Fruit fly (Drosophila melanogaster): ENCODE data around the gene Prosbeta7.

Gene Prosbeta7

DNA sequence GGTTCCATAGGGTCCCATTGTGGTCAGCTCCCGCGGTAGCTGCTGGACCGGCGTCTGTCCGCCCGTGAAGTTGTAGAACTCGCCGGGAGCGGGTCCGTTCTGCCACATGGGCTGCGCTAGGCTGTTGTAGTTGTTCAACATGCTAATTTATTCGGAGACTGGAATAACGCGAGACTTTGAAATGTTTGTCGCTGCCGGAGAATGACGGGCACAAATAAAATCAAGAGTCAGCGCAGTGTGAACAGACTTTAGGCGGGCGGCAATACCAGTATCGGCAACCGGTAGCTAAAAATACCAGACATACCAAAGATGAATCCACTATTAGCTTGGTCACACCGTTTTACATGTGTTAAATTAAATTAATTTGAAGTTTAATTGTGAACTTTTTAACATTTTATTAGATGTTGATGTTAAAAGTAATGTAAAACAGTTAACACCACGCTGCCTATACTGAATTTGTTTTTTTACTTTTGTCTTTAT, at the start of gene Prosbeta7:
Gene Prosbeta7 (minus strand): TSS at position 430 of the 480 bp plus-strand sequence.
- TF ChIP-seq pan (optimal IDR thresholded peaks at IDR 0.05): no peak
- no peak for TF ChIP-seq CG8478 (optimal IDR thresholded peaks at IDR 0.05)
- no peak for TF ChIP-seq Dll (optimal IDR thresholded peaks at IDR 0.05)
- TF ChIP-seq EcR (GFP tag; optimal IDR thresholded peaks at IDR 0.05): no peak
- no peak for TF ChIP-seq usp (GFP tag; optimal IDR thresholded peaks at IDR 0.05)
- TF ChIP-seq psq (optimal IDR thresholded peaks at IDR 0.05): no peak

DNA sequence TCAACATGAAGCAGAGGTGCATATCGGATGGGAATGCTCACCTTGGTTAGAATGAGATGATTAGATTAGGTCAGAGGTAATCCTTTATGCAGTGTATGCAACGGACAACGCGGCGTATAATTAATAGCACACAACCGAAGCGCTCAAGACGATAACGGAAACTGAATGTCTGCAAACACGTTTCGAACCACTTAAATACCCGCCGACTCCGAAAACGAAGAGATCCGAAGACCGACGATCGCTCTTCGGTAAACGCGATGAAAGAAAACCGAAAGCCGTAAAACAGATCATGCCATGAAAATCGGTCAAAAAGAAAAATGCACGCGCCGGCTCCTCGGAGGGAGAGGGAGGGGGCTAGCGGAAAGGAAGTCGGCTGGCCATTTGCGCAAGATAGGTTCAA, 45.8 kb upstream of the Prosbeta7 start, which contains the start of gene CG2663:
Gene CG2663 (minus strand): TSS at position 173 of the 400 bp plus-strand sequence.
- TF ChIP-seq pan (optimal IDR thresholded peaks at IDR 0.05) (no peak), CG8478 (optimal IDR thresholded peaks at IDR 0.05) (no peak), usp (GFP tag; optimal IDR thresholded peaks at IDR 0.05) (no peak), psq (optimal IDR thresholded peaks at IDR 0.05) (no peak), EcR (GFP tag; optimal IDR thresholded peaks at IDR 0.05) (no peak), Dll (optimal IDR thresholded peaks at IDR 0.05) (no peak)

DNA sequence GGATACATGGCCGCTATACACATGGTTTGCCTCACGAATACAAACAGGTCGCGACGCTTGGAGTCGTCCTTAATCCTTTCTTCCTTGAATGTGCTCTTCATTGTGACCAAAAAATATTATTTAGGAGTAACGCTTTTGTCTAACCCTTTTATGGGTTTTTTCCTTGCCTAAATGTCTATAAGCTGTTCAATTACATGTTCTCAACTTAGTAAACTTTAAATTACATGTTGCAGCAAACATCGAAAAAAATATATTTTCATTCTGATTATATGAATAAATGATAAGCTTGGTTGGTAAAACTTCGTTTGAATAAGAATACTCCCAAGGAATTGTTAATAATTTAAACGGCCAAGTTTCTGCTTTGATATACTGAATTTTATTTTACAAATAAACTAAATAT, 40.9 kb upstream of the Prosbeta7 start, which contains the start of gene Or83a:
Gene Or83a (minus strand): TSS at position 101 of the 400 bp plus-strand sequence.
- no peak for TF ChIP-seq pan (optimal IDR thresholded peaks at IDR 0.05)
- TF ChIP-seq usp (GFP tag; optimal IDR thresholded peaks at IDR 0.05): no peak
- TF ChIP-seq psq (optimal IDR thresholded peaks at IDR 0.05): no peak
- TF ChIP-seq EcR (GFP tag; optimal IDR thresholded peaks at IDR 0.05): no peak
- no peak for TF ChIP-seq Dll (optimal IDR thresholded peaks at IDR 0.05)
- TF ChIP-seq CG8478 (optimal IDR thresholded peaks at IDR 0.05): no peak

DNA sequence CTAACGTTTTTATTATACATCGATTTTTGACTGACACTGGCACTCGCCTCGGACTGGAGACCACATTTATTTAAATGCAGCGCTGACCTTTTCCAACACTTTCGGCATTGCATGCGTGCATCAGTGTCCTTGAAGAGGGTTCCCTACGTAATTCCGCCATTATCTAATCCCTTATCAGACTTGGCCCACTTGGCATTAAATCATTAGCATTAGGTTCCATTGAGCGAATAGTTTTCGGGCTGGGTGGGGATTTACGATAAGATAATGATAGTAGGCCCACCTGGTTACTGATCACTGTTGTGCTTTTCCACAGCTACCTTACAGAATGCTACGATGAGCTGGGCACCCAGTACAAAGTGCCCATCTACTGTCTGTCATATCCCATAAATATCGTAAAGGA, 37.0 kb upstream of the Prosbeta7 start:
- no peak for TF ChIP-seq CG8478 (optimal IDR thresholded peaks at IDR 0.05)

DNA sequence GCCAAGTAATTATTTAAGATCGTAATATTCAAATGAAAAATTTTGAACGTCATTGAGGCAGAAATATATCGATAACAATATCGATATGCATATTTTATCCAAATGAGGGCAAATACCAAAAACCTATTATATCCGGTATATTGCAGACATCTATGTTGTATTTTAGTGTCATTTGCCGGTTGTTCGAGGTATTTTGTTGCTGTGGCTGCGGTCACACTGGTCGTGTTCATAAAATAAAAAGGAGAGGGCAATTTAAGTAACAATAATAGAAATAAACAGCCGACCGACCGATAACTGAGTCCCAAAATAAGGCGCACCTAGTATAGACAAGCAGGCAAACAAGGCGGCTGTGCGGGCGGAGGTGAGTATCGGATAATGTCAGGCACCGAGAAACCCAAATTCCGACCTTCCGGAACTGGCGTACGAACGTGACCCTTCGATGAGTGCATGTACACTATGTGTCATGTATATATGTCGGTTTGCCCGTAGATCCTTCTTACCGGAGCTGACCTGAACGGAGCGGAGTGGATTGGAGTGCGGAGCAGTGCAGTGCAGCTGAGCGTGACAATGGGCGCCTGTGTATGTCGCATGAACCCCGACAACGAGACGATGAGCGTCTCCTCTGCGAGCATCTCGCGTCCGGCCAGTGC, 35.7 kb upstream of the Prosbeta7 start, which contains the start of gene CG1172:
Gene CG1172 (plus strand): TSS at position 181 of the 650 bp plus-strand sequence.
- TF ChIP-seq usp (GFP tag; optimal IDR thresholded peaks at IDR 0.05): no peak
- TF ChIP-seq CG8478 (optimal IDR thresholded peaks at IDR 0.05): no peak
- TF ChIP-seq EcR (GFP tag; optimal IDR thresholded peaks at IDR 0.05): no peak

DNA sequence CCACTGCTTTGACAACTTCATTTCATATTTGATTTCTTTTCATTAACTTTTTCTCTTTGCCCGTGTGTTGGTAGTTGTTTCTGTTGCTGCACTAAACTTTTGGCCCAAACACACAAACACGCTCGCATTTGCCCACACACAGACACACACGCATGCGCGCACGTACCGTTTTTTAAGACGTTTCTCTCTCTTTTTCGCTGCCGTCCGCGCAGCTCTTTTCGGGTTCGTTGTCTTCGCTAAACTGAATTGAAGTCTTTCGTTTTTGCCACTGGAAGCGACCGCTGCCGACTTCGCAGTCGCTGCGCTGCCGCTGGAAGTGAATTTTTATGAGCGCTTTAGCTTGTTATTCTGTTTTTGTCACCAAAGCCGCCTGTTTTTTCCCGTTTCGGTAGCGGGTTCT, 34.5 kb upstream of the Prosbeta7 start, which contains the start of gene kkv:
Gene kkv (minus strand): TSS at position 246 of the 400 bp plus-strand sequence.
- TF ChIP-seq CG8478 (optimal IDR thresholded peaks at IDR 0.05) (no peak), psq (optimal IDR thresholded peaks at IDR 0.05) (no peak), EcR (GFP tag; optimal IDR thresholded peaks at IDR 0.05) (no peak), pan (optimal IDR thresholded peaks at IDR 0.05) (no peak), Dll (optimal IDR thresholded peaks at IDR 0.05) (no peak), usp (GFP tag; optimal IDR thresholded peaks at IDR 0.05) (no peak)

DNA sequence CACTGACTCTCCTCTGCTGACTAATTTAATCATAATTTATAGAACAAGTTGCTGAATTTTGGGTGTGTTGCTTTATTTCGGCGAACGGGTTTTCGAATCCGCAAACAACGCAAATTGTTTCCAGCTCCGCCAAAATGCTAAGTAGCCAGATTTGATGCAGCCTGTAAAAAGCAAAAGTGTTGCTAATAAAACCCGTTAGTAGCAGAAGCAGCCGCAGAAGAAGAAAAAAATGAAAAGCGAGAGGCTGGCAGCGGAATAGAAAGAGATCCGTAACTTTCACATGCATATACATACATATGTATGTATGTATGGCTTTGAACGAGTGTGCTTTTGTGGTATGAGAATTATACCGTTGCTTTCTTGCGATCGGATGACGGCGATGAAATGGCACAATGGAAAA, 33.9 kb upstream of the Prosbeta7 start:
- TF ChIP-seq usp (GFP tag; optimal IDR thresholded peaks at IDR 0.05) (no peak), EcR (GFP tag; optimal IDR thresholded peaks at IDR 0.05) (no peak), psq (optimal IDR thresholded peaks at IDR 0.05) (no peak), CG8478 (optimal IDR thresholded peaks at IDR 0.05) (no peak), pan (optimal IDR thresholded peaks at IDR 0.05) (no peak)

DNA sequence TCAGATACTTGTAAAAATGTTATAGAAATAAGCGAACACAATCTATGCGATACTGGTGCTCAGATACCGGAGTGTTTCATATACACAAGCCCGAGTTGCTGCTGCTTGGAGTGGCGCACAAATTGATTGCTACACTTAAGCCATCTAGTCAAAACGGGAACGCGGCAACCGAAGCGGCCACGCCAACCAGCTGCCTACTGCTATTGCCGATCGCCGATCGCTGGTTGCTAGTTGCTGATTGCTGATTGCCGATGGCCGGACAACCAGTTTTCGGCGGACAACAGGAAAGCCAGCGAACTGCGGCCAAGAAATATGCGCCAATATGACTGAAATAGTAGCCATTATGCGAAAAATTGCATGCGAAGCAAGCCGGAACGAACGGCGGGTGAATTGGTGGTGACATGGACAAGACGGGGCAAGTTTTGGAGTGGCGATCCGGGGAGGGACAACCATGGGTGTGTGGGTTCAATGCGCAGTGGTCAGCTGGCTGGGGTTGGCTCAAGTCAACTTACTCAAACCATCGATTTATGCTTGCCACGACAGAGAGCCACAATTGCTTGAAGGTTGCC, 32.0 kb upstream of the Prosbeta7 start:
- TF ChIP-seq psq (optimal IDR thresholded peaks at IDR 0.05) (no peak), EcR (GFP tag; optimal IDR thresholded peaks at IDR 0.05) (no peak), CG8478 (optimal IDR thresholded peaks at IDR 0.05) (no peak), Dll (optimal IDR thresholded peaks at IDR 0.05) (no peak), usp (GFP tag; optimal IDR thresholded peaks at IDR 0.05) (no peak), pan (optimal IDR thresholded peaks at IDR 0.05) (no peak)

DNA sequence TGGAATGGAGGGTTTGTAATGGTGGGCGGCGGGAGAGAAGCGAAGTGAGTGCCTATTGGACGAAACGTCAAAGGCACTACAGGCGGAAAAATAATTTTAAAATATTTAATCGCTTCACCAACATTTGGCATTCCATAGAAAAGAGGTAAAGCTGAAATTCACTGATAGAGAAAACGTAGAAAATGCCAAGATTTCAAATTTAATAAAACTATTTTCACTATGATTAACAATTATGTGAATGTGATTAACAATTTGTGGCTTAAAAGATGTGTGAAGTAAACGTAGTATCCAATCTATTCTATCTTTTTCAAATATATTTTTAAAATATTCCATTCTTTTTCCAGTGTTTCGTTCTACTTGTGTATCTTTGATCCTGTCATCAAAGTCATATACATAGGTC, 31.3 kb upstream of the Prosbeta7 start:
- no peak for TF ChIP-seq usp (GFP tag; optimal IDR thresholded peaks at IDR 0.05)
- TF ChIP-seq Dll (optimal IDR thresholded peaks at IDR 0.05): no peak
- no peak for TF ChIP-seq pan (optimal IDR thresholded peaks at IDR 0.05)
- no peak for TF ChIP-seq EcR (GFP tag; optimal IDR thresholded peaks at IDR 0.05)

DNA sequence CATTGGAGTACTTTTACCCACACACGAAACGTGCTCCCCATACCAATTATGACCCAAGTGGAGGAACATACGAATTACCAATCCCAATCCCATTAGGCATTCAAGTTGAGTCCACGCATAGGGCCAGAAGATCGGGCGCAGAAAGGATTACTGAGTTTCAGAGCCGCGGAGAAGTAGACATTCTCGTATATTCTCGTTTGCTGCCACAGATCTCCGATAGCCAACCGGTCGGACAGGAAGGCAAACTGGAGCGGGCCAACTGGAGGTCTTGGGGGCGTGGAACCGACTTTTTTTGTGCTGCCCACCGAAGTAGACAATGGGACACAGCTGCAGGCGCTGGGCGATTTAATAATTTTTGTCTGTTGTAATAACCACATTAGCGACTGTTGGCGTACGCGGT, 30.9 kb upstream of the Prosbeta7 start:
- no peak for TF ChIP-seq usp (GFP tag; optimal IDR thresholded peaks at IDR 0.05)
- TF ChIP-seq psq (optimal IDR thresholded peaks at IDR 0.05): no peak
- no peak for TF ChIP-seq pan (optimal IDR thresholded peaks at IDR 0.05)
- no peak for TF ChIP-seq CG8478 (optimal IDR thresholded peaks at IDR 0.05)
- TF ChIP-seq EcR (GFP tag; optimal IDR thresholded peaks at IDR 0.05): no peak
- TF ChIP-seq Dll (optimal IDR thresholded peaks at IDR 0.05): no peak

DNA sequence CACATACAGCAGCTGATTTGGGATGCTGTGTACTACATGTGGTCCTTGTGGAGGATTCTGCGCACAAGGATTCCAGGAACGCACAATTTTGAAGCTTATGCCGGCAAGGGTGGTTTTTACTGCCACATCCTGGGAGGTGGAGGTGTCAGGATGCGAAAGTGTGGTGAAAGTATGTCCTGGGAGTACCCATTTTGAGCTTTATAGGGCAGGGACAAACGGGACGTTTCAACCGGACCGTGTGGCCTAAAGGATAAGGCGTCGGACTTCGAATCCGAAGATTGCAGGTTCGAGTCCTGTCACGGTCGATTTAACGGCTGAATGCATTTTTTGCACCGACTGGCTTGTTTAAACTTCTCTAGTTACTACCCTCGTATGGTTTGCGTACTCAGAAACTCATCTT, 29.8 kb upstream of the Prosbeta7 start:
- TF ChIP-seq EcR (GFP tag; optimal IDR thresholded peaks at IDR 0.05) (no peak), pan (optimal IDR thresholded peaks at IDR 0.05) (no peak)

DNA sequence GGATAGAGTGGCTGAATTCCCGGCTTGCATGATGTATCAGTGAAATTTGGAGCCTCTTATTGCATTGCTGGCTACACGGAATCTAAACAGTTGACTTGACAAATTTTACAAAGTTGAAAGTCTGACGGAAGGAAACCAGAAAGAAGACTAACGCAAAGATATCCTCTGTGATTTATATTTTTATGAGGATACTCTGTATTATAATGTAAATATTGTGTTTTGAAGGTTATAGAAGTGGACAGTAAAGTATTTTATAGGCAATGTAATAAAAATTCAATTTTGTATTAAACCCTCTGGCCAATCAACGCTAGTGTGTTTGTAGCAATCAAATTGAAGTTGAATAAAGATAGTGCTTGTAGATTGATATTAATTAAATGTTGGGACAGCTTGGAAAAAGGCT, 29.4 kb upstream of the Prosbeta7 start, which contains the start of gene CG14668:
Gene CG14668 (minus strand): TSS at position 101 of the 400 bp plus-strand sequence.
- TF ChIP-seq pan (optimal IDR thresholded peaks at IDR 0.05) (no peak), CG8478 (optimal IDR thresholded peaks at IDR 0.05) (no peak), EcR (GFP tag; optimal IDR thresholded peaks at IDR 0.05) (no peak), usp (GFP tag; optimal IDR thresholded peaks at IDR 0.05) (no peak), psq (optimal IDR thresholded peaks at IDR 0.05) (no peak), Dll (optimal IDR thresholded peaks at IDR 0.05) (no peak)

DNA sequence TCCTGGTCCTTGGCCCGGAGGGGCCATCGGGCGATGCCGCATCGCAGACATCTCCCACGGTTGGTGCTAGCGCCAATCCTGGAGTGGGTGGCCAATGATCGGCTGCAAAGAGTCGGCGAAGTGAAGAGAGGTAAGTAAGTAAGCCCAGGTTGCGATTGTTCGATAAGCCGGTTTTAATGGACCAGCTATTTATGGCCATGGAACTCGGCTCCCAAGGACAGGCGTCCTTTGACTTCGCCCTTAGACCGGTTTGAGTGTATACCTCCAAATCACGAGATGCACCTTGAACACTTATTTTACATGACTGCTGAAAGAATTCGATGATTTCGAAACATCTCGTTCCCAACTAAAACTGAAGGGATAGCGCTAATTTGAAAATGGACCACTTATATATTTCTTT, 27.6 kb upstream of the Prosbeta7 start:
- TF ChIP-seq EcR (GFP tag; optimal IDR thresholded peaks at IDR 0.05): no peak
- TF ChIP-seq usp (GFP tag; optimal IDR thresholded peaks at IDR 0.05): no peak
- no peak for TF ChIP-seq pan (optimal IDR thresholded peaks at IDR 0.05)
- TF ChIP-seq CG8478 (optimal IDR thresholded peaks at IDR 0.05): no peak
- no peak for TF ChIP-seq Dll (optimal IDR thresholded peaks at IDR 0.05)
- TF ChIP-seq psq (optimal IDR thresholded peaks at IDR 0.05): no peak
